Worm (Caenorhabditis elegans): ENCODE data around the gene Y43F8A.2.

The Y43F8A.2 gene

DNA sequence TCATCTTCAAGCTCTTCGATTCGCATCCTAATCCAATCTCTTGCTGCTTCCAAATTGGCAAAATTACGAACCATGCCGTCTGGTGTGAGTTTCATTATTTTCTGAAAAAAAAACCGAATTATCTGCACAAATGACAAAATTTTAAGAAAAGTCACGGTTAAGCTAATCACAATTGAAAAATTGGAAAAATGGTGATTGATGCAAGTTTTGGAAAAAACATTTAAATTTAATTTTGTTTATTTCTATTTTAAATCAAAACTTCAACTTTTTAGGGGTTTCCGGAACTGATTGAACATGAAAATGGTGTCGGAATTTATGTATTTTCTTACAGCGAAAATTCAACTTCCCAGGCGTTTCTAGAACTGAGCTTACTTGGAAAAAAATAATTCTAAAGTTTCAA lies 31.5 kb downstream of the Y43F8A.2 start, which contains the start of gene C25F9.12:
C25F9.12 (minus strand) TSS at position 101 of the 400 bp plus-strand sequence.
- TF ChIP-seq K02D7.2 (tag; optimal IDR thresholded peaks at IDR 0.05) (no peak), ets-4 (tag; optimal IDR thresholded peaks at IDR 0.05) (no peak), syd-9 (tag; optimal IDR thresholded peaks at IDR 0.05) (no peak)

DNA sequence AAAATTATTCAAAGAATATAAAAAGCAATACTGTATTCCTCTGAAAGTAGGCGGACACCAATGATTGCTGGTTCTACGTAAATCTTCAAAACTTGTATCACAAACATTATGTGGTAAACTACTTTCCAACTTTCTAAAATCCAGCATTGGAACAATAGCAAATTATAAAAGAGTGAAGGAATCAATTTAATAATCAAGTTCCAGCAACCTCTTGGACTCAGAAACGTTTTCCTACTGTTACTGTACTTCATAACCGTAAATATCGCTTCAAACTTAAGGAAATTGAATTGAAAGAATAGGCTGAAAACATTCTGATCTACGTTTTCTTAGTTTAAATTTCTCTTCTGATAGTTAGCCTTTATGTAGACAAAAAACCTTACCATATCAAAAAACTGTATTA lies 32.3 kb downstream of the Y43F8A.2 start:
- no peak for TF ChIP-seq K02D7.2 (tag; optimal IDR thresholded peaks at IDR 0.05)
- no peak for TF ChIP-seq elt-2 (tag; optimal IDR thresholded peaks at IDR 0.05)
- TF ChIP-seq ceh-6 (GFP tag; optimal IDR thresholded peaks at IDR 0.05), result no peak
- TF ChIP-seq unc-42 (tag; optimal IDR thresholded peaks at IDR 0.05), result no peak
- TF ChIP-seq tbx-2 (tag; optimal IDR thresholded peaks at IDR 0.05), result no peak
- no peak for TF ChIP-seq odd-2 (tag; optimal IDR thresholded peaks at IDR 0.05)
- TF ChIP-seq syd-9 (tag; optimal IDR thresholded peaks at IDR 0.05), result no peak
- no peak for TF ChIP-seq Y22D7AL.16 (tag; optimal IDR thresholded peaks at IDR 0.05)
- no peak for TF ChIP-seq npax-4 (tag; optimal IDR thresholded peaks at IDR 0.05)
- no peak for TF ChIP-seq tbx-7 (tag; optimal IDR thresholded peaks at IDR 0.05)
- TF ChIP-seq ceh-18 (tag; optimal IDR thresholded peaks at IDR 0.05), result no peak
- no peak for TF ChIP-seq ref-2 (tag; optimal IDR thresholded peaks at IDR 0.05)
- no peak for TF ChIP-seq zip-5 (tag; optimal IDR thresholded peaks at IDR 0.05)
- no peak for TF ChIP-seq gmeb-2 (tag; optimal IDR thresholded peaks at IDR 0.05)
- no peak for TF ChIP-seq ama-1 (optimal IDR thresholded peaks at IDR 0.05)
- TF ChIP-seq C08G9.2 (tag; optimal IDR thresholded peaks at IDR 0.05), result no peak
- no peak for TF ChIP-seq ahr-1 (tag; optimal IDR thresholded peaks at IDR 0.05)
- TF ChIP-seq sox-4 (tag; optimal IDR thresholded peaks at IDR 0.05), result no peak
- TF ChIP-seq pax-1 (tag; optimal IDR thresholded peaks at IDR 0.05), result no peak

DNA sequence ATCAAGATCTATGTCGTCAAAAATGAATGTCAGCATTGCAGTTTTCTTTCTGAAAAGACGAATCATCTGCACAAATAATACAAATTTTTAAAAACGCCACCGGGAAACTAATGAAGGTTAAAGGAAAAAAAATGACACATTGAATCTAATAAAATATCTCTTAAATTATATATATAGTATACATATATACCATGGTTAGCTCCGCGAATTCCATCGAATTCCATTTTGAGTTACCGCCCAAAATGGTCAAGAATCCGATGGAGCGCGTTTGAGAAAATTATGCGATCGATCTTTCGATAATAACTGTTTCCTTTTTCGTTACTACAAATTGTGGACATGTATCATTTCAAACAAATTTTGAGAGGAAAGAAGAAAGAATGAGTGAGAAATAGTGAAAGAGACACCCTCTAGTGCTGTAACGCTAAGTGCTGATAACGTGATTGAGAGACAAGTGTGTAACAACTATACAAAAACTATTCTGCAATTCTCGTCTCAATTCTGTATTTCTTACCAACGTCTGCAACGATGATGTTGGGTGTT lies 34.0 kb downstream of the Y43F8A.2 start, which contains the start of the genes C25F9.6 and C25F9.10:
C25F9.6 (minus strand) TSS at position 51 of the 540 bp plus-strand sequence.
C25F9.10 (plus strand) TSS at position 454 of the 540 bp plus-strand sequence.
- no peak for TF ChIP-seq nhr-232 (tag; optimal IDR thresholded peaks at IDR 0.05)
- TF ChIP-seq rnt-1 (tag; optimal IDR thresholded peaks at IDR 0.05), result no peak
- TF ChIP-seq pha-4 (tag; optimal IDR thresholded peaks at IDR 0.05), result no peak
- TF ChIP-seq pha-2 (tag; optimal IDR thresholded peaks at IDR 0.05), result no peak
- TF ChIP-seq F13H6.1 (tag; optimal IDR thresholded peaks at IDR 0.05), result no peak
- no peak for TF ChIP-seq fax-1 (tag; optimal IDR thresholded peaks at IDR 0.05)
- no peak for TF ChIP-seq zip-5 (tag; optimal IDR thresholded peaks at IDR 0.05)
- no peak for TF ChIP-seq ahr-1 (tag; optimal IDR thresholded peaks at IDR 0.05)
- TF ChIP-seq madf-2 (tag; optimal IDR thresholded peaks at IDR 0.05), result no peak
- no peak for TF ChIP-seq ceh-2 (tag; optimal IDR thresholded peaks at IDR 0.05)
- TF ChIP-seq che-1 (tag; optimal IDR thresholded peaks at IDR 0.05), result no peak
- TF ChIP-seq ceh-14 (tag; optimal IDR thresholded peaks at IDR 0.05), result no peak
- no peak for TF ChIP-seq mec-3 (tag; optimal IDR thresholded peaks at IDR 0.05; ENCODE audit: borderline replicate concordance)

DNA sequence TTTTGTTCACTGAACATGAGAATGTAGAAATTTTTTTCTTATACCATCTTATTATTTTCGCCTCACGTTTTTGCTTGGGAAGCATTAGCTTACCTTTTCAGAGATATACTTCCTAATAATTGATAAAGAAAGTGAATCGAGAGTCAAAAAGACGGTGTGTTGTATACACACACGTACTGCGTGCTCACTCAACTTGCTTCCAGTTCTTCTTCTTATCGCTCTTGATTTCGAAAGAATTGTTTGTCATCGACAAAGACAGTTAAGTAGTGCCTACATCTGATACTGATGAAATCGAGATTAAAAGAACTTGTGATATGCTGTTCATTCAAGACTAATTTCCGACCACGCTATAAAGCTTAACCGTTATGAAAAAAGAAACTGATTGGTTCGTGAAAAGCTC lies 39.3 kb downstream of the Y43F8A.2 start, which contains the start of gene C25F9.5:
C25F9.5 (minus strand) TSS at position 195 of the 400 bp plus-strand sequence.
- TF ChIP-seq nhr-232 (tag; optimal IDR thresholded peaks at IDR 0.05), result no peak
- no peak for TF ChIP-seq ceh-18 (tag; optimal IDR thresholded peaks at IDR 0.05)

DNA sequence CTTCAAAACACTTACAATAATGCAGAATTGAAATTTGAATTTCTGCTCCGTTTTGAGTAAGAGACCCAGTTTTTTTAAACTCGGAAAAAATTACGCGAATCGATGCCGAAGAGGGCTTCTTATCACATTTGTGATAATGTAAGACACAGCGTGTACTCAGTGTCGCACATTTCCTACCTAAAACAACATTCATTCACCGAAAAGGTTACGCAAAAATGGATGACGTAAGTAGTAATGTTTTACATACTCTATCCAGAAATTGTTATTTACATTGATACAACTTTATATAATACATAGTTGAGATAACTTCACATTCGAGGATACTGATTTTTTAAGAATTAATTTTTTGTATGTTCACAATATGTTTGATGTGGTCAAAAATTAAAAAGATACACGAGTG lies 45.1 kb downstream of the Y43F8A.2 start, which contains the start of the genes C25F9.4 and C25F9.9:
C25F9.4 (minus strand) TSS at position 101 of the 400 bp plus-strand sequence.
C25F9.9 (plus strand) TSS at position 137 of the 400 bp plus-strand sequence.
- no peak for TF ChIP-seq unc-55 (GFP tag; optimal IDR thresholded peaks at IDR 0.05)
- no peak for TF ChIP-seq dve-1 (tag; optimal IDR thresholded peaks at IDR 0.05)
- no peak for TF ChIP-seq hlh-30 (tag; optimal IDR thresholded peaks at IDR 0.05; ENCODE audit: insufficient read depth)
- no peak for TF ChIP-seq Y22D7AL.16 (tag; optimal IDR thresholded peaks at IDR 0.05)
- TF ChIP-seq ceh-18 (tag; optimal IDR thresholded peaks at IDR 0.05), result no peak
- no peak for TF ChIP-seq ceh-30 (tag; optimal IDR thresholded peaks at IDR 0.05)
- no peak for TF ChIP-seq rnt-1 (tag; optimal IDR thresholded peaks at IDR 0.05)
- TF ChIP-seq ceh-48 (tag; optimal IDR thresholded peaks at IDR 0.05), result no peak
- no peak for TF ChIP-seq pqm-1 (tag; optimal IDR thresholded peaks at IDR 0.05)
- no peak for TF ChIP-seq hlh-15 (tag; optimal IDR thresholded peaks at IDR 0.05)
- no peak for TF ChIP-seq hlh-13 (GFP tag; optimal IDR thresholded peaks at IDR 0.05)

Measured in whole organism, late embryonic.